Fruit fly (Drosophila melanogaster): Measurements from ENCODE around the gene PTPMT1.
A peak's percentile ranks its signal among the peaks of the same experiment; 100 is the strongest.

The PTPMT1 gene

DNA sequence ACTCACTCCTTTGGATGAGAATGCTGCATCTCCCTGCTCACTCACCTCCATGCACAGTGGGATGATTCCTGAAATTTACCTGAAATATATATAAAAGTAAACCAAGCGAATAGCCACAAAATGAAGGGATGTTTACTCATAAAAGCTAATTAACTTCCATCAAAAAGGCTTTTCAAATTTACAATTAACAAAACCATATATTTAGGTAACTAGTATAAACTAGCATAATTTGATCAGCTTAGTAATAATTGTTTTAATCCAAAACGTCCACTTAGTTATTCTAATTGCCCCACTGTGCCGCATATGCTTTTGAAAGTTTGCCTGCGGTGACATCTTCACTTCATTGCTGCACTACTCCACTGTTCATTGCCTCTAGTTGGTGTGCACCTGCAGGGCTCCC lies 25.8 kb downstream of the PTPMT1 start (continued):
- TF ChIP-seq Spps (tag; optimal IDR thresholded peaks at IDR 0.05) = peak; percentile 83
- TF ChIP-seq CG34422 (GFP tag; IDR thresholded peaks at IDR 0.05) = peak; percentile 73; the same call in 2 of the 3 replicates
- TF ChIP-seq ranshi (GFP tag; IDR thresholded peaks at IDR 0.05) = peak; percentile 60; the same call in 1 of the 2 replicates
- peak; percentile 74 for TF ChIP-seq ci (GFP tag; IDR thresholded peaks at IDR 0.05)
- TF ChIP-seq sisA (GFP tag; IDR thresholded peaks at IDR 0.05) = peak; percentile 79
- TF ChIP-seq CG4707 (GFP tag; optimal IDR thresholded peaks at IDR 0.05) = peak; percentile 89
- peak; percentile 53; the same call in 1 of the 2 replicates for TF ChIP-seq CG10959 (GFP tag; IDR thresholded peaks at IDR 0.05)
- TF ChIP-seq CG3726 (GFP tag; IDR thresholded peaks at IDR 0.05) = peak; percentile 77; the same call in 2 of the 3 replicates
- no peak for TF ChIP-seq Bdp1 (GFP tag; optimal IDR thresholded peaks at IDR 0.05)
- no peak for TF ChIP-seq Sin3A (optimal IDR thresholded peaks at IDR 0.05)
- no peak for TF ChIP-seq Elba2 (GFP tag; optimal IDR thresholded peaks at IDR 0.05)
- peak; percentile 67 for TF ChIP-seq Six4 (GFP tag; optimal IDR thresholded peaks at IDR 0.05)
- peak; percentile 17 for TF ChIP-seq en (GFP tag; optimal IDR thresholded peaks at IDR 0.05)
- peak; percentile 72 for TF ChIP-seq CG8924 (tag; optimal IDR thresholded peaks at IDR 0.05)
- 0 out of 2 replicates have a peak, but pooled peaks have one; percentile 37 for TF ChIP-seq CG9215 (GFP tag; IDR thresholded peaks at IDR 0.05)
- peak; percentile 55 for TF ChIP-seq CG9817 (tag; optimal IDR thresholded peaks at IDR 0.05)
- TF ChIP-seq CG2202 (tag; optimal IDR thresholded peaks at IDR 0.05) = peak; percentile 81
- TF ChIP-seq Trl (optimal IDR thresholded peaks at IDR 0.05) = no peak
- TF ChIP-seq Trl (GFP tag; optimal IDR thresholded peaks at IDR 0.05) = peak; percentile 62
- TF ChIP-seq NFAT (GFP tag; IDR thresholded peaks at IDR 0.05) = no peak
- TF ChIP-seq CG16813 (GFP tag; IDR thresholded peaks at IDR 0.05; ENCODE audit: partially characterized antibody) = no peak
- peak; percentile 32 for TF ChIP-seq fd3F (GFP tag; optimal IDR thresholded peaks at IDR 0.05)
- no peak for TF ChIP-seq CG11085 (GFP tag; IDR thresholded peaks at IDR 0.05)
- TF ChIP-seq scrt (GFP tag; optimal IDR thresholded peaks at IDR 0.05) = no peak
- no peak for TF ChIP-seq insv (GFP tag; optimal IDR thresholded peaks at IDR 0.05)
- peak; percentile 50 for TF ChIP-seq slp2 (GFP tag; optimal IDR thresholded peaks at IDR 0.05)
- peak; percentile 70 for TF ChIP-seq ewg (GFP tag; optimal IDR thresholded peaks at IDR 0.05)
- TF ChIP-seq oc (tag; optimal IDR thresholded peaks at IDR 0.05) = peak; percentile 84
- peak; percentile 76 for TF ChIP-seq Xbp1 (GFP tag; optimal IDR thresholded peaks at IDR 0.05)
- TF ChIP-seq tgo (GFP tag; IDR thresholded peaks at IDR 0.05) = peak; percentile 34; the same call in 2 of the 3 replicates
- no peak for TF ChIP-seq ftz-f1 (GFP tag; optimal IDR thresholded peaks at IDR 0.05)
- TF ChIP-seq Optix (GFP tag; IDR thresholded peaks at IDR 0.05) = 0 out of 3 replicates have a peak, but pooled peaks have one; percentile 30
- no peak for TF ChIP-seq CG11456 (GFP tag; IDR thresholded peaks at IDR 0.05)
- TF ChIP-seq h (optimal IDR thresholded peaks at IDR 0.05) = no peak
- no peak for TF ChIP-seq CG13296 (GFP tag; optimal IDR thresholded peaks at IDR 0.05)
- TF ChIP-seq danr (GFP tag; IDR thresholded peaks at IDR 0.05) = peak; percentile 46; the same call in 1 of the 2 replicates
- TF ChIP-seq CG12391 (tag; optimal IDR thresholded peaks at IDR 0.05) = peak; percentile 81
- TF ChIP-seq C15 (GFP tag; IDR thresholded peaks at IDR 0.05) = no peak
- TF ChIP-seq sim (GFP tag; IDR thresholded peaks at IDR 0.05) = peak; percentile 68
- TF ChIP-seq CG13287 (GFP tag; IDR thresholded peaks at IDR 0.05; ENCODE audit: partially characterized antibody) = no peak
- peak; percentile 76 for TF ChIP-seq CG7556 (GFP tag; optimal IDR thresholded peaks at IDR 0.05)
- peak; percentile 70 for TF ChIP-seq CG30403 (GFP tag; optimal IDR thresholded peaks at IDR 0.05)
- TF ChIP-seq pum (GFP tag; optimal IDR thresholded peaks at IDR 0.05) = peak; percentile 32
- no peak for TF ChIP-seq pho (GFP tag; optimal IDR thresholded peaks at IDR 0.05)
- TF ChIP-seq org-1 (GFP tag; optimal IDR thresholded peaks at IDR 0.05) = peak; percentile 63
- TF ChIP-seq CG7271 (tag; optimal IDR thresholded peaks at IDR 0.05) = peak; percentile 8
- peak; percentile 91 for TF ChIP-seq phol (tag; optimal IDR thresholded peaks at IDR 0.05)
- peak; percentile 49 for TF ChIP-seq CG10366 (GFP tag; IDR thresholded peaks at IDR 0.05)
- TF ChIP-seq CG9932 (GFP tag; IDR thresholded peaks at IDR 0.05) = no peak
- peak; percentile 5 for TF ChIP-seq Usf (GFP tag; optimal IDR thresholded peaks at IDR 0.05)
- TF ChIP-seq tll (GFP tag; optimal IDR thresholded peaks at IDR 0.05) = no peak
- TF ChIP-seq cato (GFP tag; optimal IDR thresholded peaks at IDR 0.05; ENCODE audit: borderline replicate concordance) = peak; percentile 65
